Worm (Caenorhabditis elegans) whole organism, midembryonic: Measurements from ENCODE around the gene srbc-6.

Experiments
- T22C8.4 ChIP-seq: fragments of 200-800 bp; sonication (Bioruptor generic); IDR thresholded peaks from 2 replicates; pipeline ENCODE4 v1.3.6; 2022; ENCODE audit warnings: missing genetic modification characterization, missing compliant biosample characterization
- cog-1 ChIP-seq: sonication (generic microtip); optimal IDR thresholded peaks from 2 replicates; lab custom pipeline; 2016; ENCODE audit warnings: missing genetic modification characterization, missing compliant biosample characterization
- flt-1 ChIP-seq: fragments of 200-800 bp; sonication (Bioruptor generic); IDR thresholded peaks from 2 replicates; pipeline ENCODE4 v1.3.6; 2022; ENCODE audit warnings: missing genetic modification characterization, missing compliant biosample characterization
- klf-2 ChIP-seq: fragments of 200-800 bp; sonication (Bioruptor generic); conservative IDR thresholded peaks from 2 replicates; pipeline ENCODE4 v1.3.6; 2022; ENCODE audit warnings: missing genetic modification reagents, missing genetic modification characterization, missing compliant biosample characterization
- med-1 ChIP-seq: sonication (generic microtip); optimal IDR thresholded peaks from 2 replicates; lab custom pipeline; 2017; ENCODE audit warnings: missing genetic modification characterization, mild to moderate bottlenecking, missing compliant biosample characterization, antibody characterized with exemption, missing genetic modification reagents; ENCODE audit not compliant: insufficient read depth
- ref-1 ChIP-seq: fragments of 200-800 bp; sonication (Bioruptor generic); conservative IDR thresholded peaks from 2 replicates; pipeline ENCODE4 v1.3.6; 2022; ENCODE audit warnings: missing genetic modification reagents, missing genetic modification characterization, missing compliant biosample characterization
- tab-1 ChIP-seq: fragments of 200-800 bp; sonication (Bioruptor generic); IDR thresholded peaks from 2 replicates; pipeline ENCODE4 v1.3.6; 2022; ENCODE audit warnings: missing genetic modification characterization, missing compliant biosample characterization
- ztf-23 ChIP-seq: fragments of 200-800 bp; sonication (Bioruptor generic); IDR thresholded peaks from 2 replicates; pipeline ENCODE4 v1.3.6; 2022; ENCODE audit warnings: missing genetic modification reagents, missing genetic modification characterization, missing compliant biosample characterization
- ztf-29 ChIP-seq: fragments of 200-800 bp; sonication (Bioruptor generic); IDR thresholded peaks from 2 replicates; pipeline ENCODE4 v1.3.6; 2022; ENCODE audit warnings: missing genetic modification reagents, missing genetic modification characterization, missing compliant biosample characterization

The srbc-6 gene

DNA sequence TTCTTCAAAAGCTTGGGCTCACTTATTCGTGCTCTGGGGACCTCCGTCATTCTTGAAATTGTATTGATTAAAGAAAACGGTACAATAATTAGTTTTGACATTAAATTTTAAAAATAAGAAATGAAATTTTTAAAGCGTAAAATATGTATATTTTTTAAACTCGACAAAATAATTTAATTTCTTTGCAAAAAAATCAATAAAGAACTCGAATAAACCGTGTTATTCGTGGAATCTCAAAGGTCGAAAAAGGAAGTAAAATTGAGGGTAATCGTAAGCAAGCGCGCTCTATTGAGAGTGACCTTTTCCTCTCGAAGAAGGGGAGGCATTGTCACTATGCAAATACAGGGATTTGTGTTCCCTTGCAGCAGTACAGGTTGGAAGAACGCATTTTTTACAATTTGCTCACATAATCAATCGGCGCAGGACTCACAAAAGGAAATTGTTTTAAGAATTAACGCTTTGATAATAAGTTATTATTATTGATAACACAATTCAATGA lies 25.1 kb downstream of the srbc-6 start, which contains the start of gene Y73C8B.2:
Gene Y73C8B.2, minus strand, starts transcription at position 51 of the 499 bp plus-strand sequence.
- TF ChIP-seq ztf-23 (no peak), cog-1 (tag; lab: Kevin White, UChicago) (peak; percentile 5), klf-2 (GFP tag; lab: Robert Waterston, UW) (no peak)

DNA sequence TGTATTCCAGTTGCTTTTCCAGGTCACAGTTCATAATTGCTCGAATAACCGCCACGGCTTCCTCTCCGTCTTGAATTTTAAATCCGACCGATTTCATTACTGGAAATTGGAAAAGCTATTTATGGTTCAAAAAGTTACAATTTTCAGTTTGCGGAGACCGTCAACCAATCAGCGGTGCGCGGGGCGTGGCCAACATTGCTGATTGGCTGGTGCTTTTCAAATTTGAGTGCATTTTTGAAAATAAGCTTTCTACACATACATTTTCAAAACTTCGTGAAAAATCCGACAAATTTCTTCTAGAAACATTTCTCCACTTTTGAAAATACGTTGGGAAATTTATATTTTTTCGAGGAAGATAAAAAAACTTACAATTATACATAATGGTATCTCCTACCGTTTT lies 25.9 kb downstream of the srbc-6 start:
- no peak for TF ChIP-seq flt-1 (GFP tag; lab: Robert Waterston, UW)
- TF ChIP-seq klf-2 (GFP tag; lab: Robert Waterston, UW): no peak
- TF ChIP-seq ztf-23: no peak
- no peak for TF ChIP-seq med-1 (GFP tag; lab: Kevin White, UChicago)
- no peak for TF ChIP-seq cog-1 (tag; lab: Kevin White, UChicago)

DNA sequence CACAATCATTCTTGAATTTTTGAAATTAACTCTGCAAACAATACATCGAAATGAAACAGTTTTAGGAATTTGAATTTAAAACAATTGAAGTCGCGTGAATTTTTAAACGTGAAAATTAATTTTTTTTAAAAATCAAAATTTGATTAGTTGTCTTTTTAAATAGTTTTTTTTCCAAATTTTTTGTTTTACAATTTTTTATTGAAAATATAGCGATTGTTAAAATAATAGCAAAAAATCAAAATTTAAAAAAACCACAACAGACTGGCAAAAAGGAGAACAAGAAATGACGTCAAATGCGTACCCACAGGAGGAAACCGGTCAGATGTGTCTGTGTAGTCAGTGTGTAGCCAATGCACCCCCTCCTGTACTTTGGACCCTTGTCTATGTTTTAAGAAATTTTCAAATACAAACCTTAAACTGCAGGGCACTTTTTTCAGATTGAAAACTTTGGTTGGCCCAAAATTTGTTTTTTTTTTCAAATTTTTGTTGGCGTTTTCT lies 26.9 kb downstream of the srbc-6 start, which contains the start of the genes Y73C8B.1 and Y73C8B.5:
Gene Y73C8B.1, minus strand, starts transcription at position 51 of the 498 bp plus-strand sequence.
Gene Y73C8B.5, plus strand, starts transcription at position 437 of the 498 bp plus-strand sequence.
- TF ChIP-seq ztf-29 (no peak), ref-1 (GFP tag; lab: Robert Waterston, UW) (no peak), tab-1 (GFP tag; lab: Robert Waterston, UW) (no peak), med-1 (GFP tag; lab: Kevin White, UChicago) (no peak), ztf-23 (no peak), T22C8.4 (GFP tag; lab: Robert Waterston, UW) (no peak)

DNA sequence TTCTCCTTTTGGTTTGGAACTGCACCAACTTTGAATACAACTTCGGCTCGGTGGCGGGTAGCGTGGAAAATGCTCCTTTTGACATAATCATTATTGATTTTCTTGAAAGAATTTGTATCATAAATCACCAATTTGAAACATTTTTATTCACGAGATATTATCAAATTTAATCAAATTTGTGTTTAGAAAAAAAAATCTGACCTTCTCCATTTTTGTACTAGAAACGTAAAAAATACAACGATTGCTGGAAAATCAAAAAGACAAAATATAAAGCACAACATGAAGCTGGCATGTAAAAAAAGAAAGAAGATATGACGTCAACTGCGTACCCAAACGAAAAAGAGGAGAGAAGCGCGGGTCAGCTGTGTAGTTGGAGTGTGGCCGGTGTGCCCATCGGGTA lies 30.4 kb downstream of the srbc-6 start, which contains the start of gene K08D9.4:
Gene K08D9.4, minus strand, starts transcription at position 101 of the 400 bp plus-strand sequence.
- no peak for TF ChIP-seq ref-1 (GFP tag; lab: Robert Waterston, UW)
- no peak for TF ChIP-seq tab-1 (GFP tag; lab: Robert Waterston, UW)
- no peak for TF ChIP-seq klf-2 (GFP tag; lab: Robert Waterston, UW)
- no peak for TF ChIP-seq ztf-29
- TF ChIP-seq flt-1 (GFP tag; lab: Robert Waterston, UW): no peak
- no peak for TF ChIP-seq T22C8.4 (GFP tag; lab: Robert Waterston, UW)
- TF ChIP-seq ztf-23: no peak
- TF ChIP-seq med-1 (GFP tag; lab: Kevin White, UChicago): no peak
- no peak for TF ChIP-seq cog-1 (tag; lab: Kevin White, UChicago)

DNA sequence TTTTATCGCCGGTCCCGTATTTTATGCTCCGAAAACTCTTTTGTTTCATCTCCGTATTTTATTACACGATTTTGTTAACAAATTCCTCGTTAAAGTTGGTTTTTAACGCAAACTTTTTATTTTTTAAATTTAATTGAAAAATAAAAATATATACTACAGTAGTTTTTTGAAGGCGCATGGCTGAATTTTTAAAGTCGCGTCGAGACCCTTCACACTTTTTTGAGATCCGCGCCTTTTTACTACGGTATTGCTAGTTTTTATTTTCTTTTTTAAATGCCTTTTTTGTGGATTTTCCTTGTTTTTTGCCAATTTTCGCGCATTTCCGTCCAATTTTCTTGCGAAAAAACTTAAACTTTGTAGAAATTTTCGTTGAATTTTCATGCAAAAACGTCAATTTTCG lies 34.5 kb downstream of the srbc-6 start:
- TF ChIP-seq ztf-29 (no peak), ref-1 (GFP tag; lab: Robert Waterston, UW) (no peak), med-1 (GFP tag; lab: Kevin White, UChicago) (no peak), cog-1 (tag; lab: Kevin White, UChicago) (no peak), flt-1 (GFP tag; lab: Robert Waterston, UW) (no peak), klf-2 (GFP tag; lab: Robert Waterston, UW) (no peak), tab-1 (GFP tag; lab: Robert Waterston, UW) (no peak), T22C8.4 (GFP tag; lab: Robert Waterston, UW) (no peak), ztf-23 (no peak)

DNA sequence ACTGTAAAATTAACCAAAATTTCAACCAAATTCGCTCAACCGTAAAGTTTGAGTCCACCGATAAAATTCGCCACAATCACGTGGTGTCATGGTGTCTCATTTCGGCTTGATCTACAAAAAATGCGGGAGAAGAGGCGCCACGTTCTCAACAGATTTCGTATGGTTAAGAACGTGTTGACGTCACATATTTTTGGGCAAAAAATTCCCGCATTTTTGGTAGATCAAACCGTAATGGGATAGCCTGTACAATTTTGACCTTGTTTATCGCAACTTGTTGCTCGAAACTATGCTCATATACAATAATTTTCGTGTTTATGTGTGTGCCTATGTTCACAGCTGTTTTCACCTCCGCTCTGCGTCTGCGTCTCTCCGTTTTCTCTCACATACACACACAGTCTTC lies 39.0 kb downstream of the srbc-6 start:
- TF ChIP-seq flt-1 (GFP tag; lab: Robert Waterston, UW) (no peak), T22C8.4 (GFP tag; lab: Robert Waterston, UW) (no peak), klf-2 (GFP tag; lab: Robert Waterston, UW) (no peak), ref-1 (GFP tag; lab: Robert Waterston, UW) (no peak), tab-1 (GFP tag; lab: Robert Waterston, UW) (no peak), cog-1 (tag; lab: Kevin White, UChicago) (no peak), ztf-23 (no peak), ztf-29 (no peak), med-1 (GFP tag; lab: Kevin White, UChicago) (no peak)

DNA sequence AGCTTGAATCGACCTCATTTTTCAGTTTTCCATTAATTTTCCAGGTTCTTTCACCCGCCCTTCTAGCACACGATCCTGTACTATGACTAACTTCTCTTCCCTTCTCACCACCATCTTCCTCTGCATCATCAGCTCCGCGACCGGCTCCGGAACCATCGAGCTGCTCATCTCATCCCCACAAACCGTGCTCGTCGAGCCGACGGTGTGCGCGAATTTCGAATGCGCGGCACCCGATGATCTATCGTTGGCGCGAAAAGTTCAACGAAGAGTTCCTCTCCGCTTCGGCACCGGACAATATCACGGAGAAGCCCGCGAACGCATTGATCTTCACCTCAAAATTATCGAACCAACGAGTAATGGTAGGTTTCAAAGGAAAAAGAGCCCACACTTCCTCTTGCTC lies 40.2 kb downstream of the srbc-6 start, which contains the start of gene apx-1:
Gene apx-1, plus strand, starts transcription at position 50 of the 400 bp plus-strand sequence.
- no peak for TF ChIP-seq ztf-23
- TF ChIP-seq cog-1 (tag; lab: Kevin White, UChicago): no peak
- no peak for TF ChIP-seq flt-1 (GFP tag; lab: Robert Waterston, UW)
- TF ChIP-seq klf-2 (GFP tag; lab: Robert Waterston, UW): no peak
- no peak for TF ChIP-seq med-1 (GFP tag; lab: Kevin White, UChicago)
- no peak for TF ChIP-seq ref-1 (GFP tag; lab: Robert Waterston, UW)
- no peak for TF ChIP-seq ztf-29
- no peak for TF ChIP-seq T22C8.4 (GFP tag; lab: Robert Waterston, UW)
- TF ChIP-seq tab-1 (GFP tag; lab: Robert Waterston, UW): no peak

DNA sequence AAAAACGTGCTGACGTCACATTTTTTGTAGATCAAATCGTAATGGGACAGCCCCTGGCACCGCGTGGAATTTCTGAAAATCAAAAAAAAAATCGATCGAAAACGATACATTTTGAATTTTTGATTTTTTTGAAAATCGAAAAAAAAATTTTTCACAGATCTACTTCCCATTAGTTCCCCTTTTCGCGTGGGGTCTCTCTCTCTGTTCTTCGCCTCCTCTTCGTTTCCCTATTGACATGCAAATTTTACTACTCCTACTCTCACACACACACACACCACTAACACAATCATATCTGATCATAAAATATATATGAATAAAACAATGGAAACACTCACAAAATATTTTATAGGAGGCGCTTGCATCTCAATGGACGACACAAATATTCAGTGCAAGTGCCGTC lies 48.7 kb downstream of the srbc-6 start:
- TF ChIP-seq med-1 (GFP tag; lab: Kevin White, UChicago) (no peak), ztf-23 (no peak), ref-1 (GFP tag; lab: Robert Waterston, UW) (no peak)
